Worm (Caenorhabditis elegans) whole organism, L2 larva: ENCODE data around the gene sid-2.

Source experiments
- C34F6.9 ChIP-seq: fragments of 150-350 bp; optimal IDR thresholded peaks from 2 replicates; lab custom pipeline; 2014; ENCODE audit warnings: missing biosample characterization, missing genetic modification characterization
- alr-1 ChIP-seq: fragments of 150-350 bp; optimal IDR thresholded peaks from 2 replicates; lab custom pipeline; 2014; ENCODE audit warnings: missing biosample characterization, missing genetic modification characterization
- fos-1 ChIP-seq: fragments of 150-350 bp; optimal IDR thresholded peaks from 2 replicates; lab custom pipeline; 2014; ENCODE audit warnings: missing biosample characterization, missing genetic modification characterization
- lin-13 ChIP-seq: fragments of 150-350 bp; optimal IDR thresholded peaks from 2 replicates; lab custom pipeline; 2014; ENCODE audit warnings: missing biosample characterization, missing genetic modification reagents, missing genetic modification characterization
- mdl-1 ChIP-seq, 2 experiments: fragments of 150-350 bp in 1 of 2; sonication (generic microtip) in 1 of 2; optimal IDR thresholded peaks; 2 replicates each; lab custom pipeline; 2017; ENCODE audit warnings: missing biosample characterization in 2 of 2, missing genetic modification characterization in 2 of 2
- unc-62 ChIP-seq: fragments of 150-350 bp; optimal IDR thresholded peaks from 2 replicates; lab custom pipeline; 2014; ENCODE audit warnings: missing biosample characterization, missing genetic modification reagents, missing genetic modification characterization
- ztf-4 ChIP-seq: fragments of 150-350 bp; optimal IDR thresholded peaks from 2 replicates; lab custom pipeline; 2014; ENCODE audit warnings: missing biosample characterization, missing genetic modification characterization

DNA sequence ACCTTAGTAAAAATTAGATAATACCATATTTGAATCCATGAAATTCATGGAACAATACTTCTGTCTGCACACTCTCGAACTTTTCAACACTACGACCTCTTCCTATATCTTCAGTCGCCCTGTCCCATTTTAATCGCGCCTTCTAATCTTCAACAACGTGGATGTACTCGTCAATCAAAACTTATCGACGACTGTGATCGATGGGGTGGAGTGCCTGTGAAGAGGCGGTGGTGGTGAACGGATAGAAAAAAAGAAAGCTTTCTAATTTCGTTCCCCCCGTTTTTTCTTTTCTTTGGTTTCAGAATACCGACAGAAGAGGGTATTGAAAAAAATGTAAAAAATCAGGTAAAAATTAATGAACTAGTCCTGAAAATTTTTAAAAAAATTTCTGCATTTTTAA lies 20.2 kb upstream of the sid-2 start:
- TF ChIP-seq mdl-1 (tag; optimal IDR thresholded peaks at IDR 0.05; lab: Kevin White, UChicago) (no peak), unc-62 (no peak), C34F6.9 (tag; lab: Kevin White, UChicago) (no peak), lin-13 (no peak), fos-1 (tag; lab: Kevin White, UChicago) (no peak), alr-1 (no peak), ztf-4 (tag; lab: Kevin White, UChicago) (no peak)
